Worm (Caenorhabditis elegans) whole organism, L4/young adult: ENCODE data around the gene scp-1.

Experiments
- W03F9.2 ChIP-seq: fragments of 150-350 bp; optimal IDR thresholded peaks from 2 replicates; lab custom pipeline; 2014; ENCODE audit warnings: missing biosample characterization, missing genetic modification characterization
- dao-5 ChIP-seq: sonication (generic microtip); optimal IDR thresholded peaks from 2 replicates; lab custom pipeline; 2016; ENCODE audit warnings: missing genotype, missing genetic modification characterization, moderate library complexity, missing compliant biosample characterization

ce11 chrII:9310794-9311193 lies 23.0 kb upstream of the scp-1 start:
- TF ChIP-seq W03F9.2 (tag; lab: Kevin White, UChicago) (no peak), dao-5 (tag; lab: Kevin White, UChicago) (no peak)
